Fruit fly (Drosophila melanogaster) whole organism, embryonic: ENCODE data around the gene CG13313.

Source experiments
- Antp ChIP-seq: fragments of 200-800 bp; sonication (Bioruptor generic); optimal IDR thresholded peaks from 3 replicates; lab custom pipeline; 2016; ENCODE audit warnings: missing biosample characterization, missing genetic modification characterization
- CG10147 ChIP-seq: fragments of 200-800 bp; sonication (Bioruptor generic); optimal IDR thresholded peaks from 2 replicates; lab custom pipeline; 2019; ENCODE audit warnings: missing biosample characterization, mild to moderate bottlenecking, missing genetic modification characterization, moderate library complexity
- CG11093 ChIP-seq: fragments of 200-800 bp; sonication (Bioruptor generic); IDR thresholded peaks from 3 replicates; pipeline ENCODE4 v1.3.6; 2022; ENCODE audit warnings: missing biosample characterization, missing genetic modification characterization
- CG1233 ChIP-seq: fragments of 200-800 bp; sonication (Bioruptor generic); optimal IDR thresholded peaks from 4 replicates; lab custom pipeline; 2018; ENCODE audit warnings: missing biosample characterization, mild to moderate bottlenecking, missing genetic modification characterization
- CG12942 ChIP-seq: fragments of 200-800 bp; sonication (Bioruptor generic); optimal IDR thresholded peaks from 3 replicates; lab custom pipeline; 2016; ENCODE audit warnings: missing biosample characterization, missing genetic modification characterization
- CG14710 ChIP-seq: fragments of 200-800 bp; sonication (Bioruptor generic); optimal IDR thresholded peaks from 3 replicates; lab custom pipeline; 2019; ENCODE audit warnings: missing biosample characterization, mild to moderate bottlenecking, missing genetic modification characterization, moderate library complexity
- CG17328 ChIP-seq: fragments of 200-800 bp; sonication (Bioruptor generic); IDR thresholded peaks from 2 replicates; pipeline ENCODE4 v1.3.6; 2022; ENCODE audit warnings: missing biosample characterization, missing genetic modification characterization
- CG17912 ChIP-seq: fragments of 200-800 bp; sonication (Bioruptor generic); optimal IDR thresholded peaks from 2 replicates; lab custom pipeline; 2018; ENCODE audit warnings: missing biosample characterization, mild to moderate bottlenecking, missing genetic modification characterization
- CG18476 ChIP-seq: fragments of 200-800 bp; sonication (Bioruptor generic); optimal IDR thresholded peaks from 2 replicates; lab custom pipeline; 2016; ENCODE audit warnings: missing biosample characterization, mild to moderate bottlenecking, missing genetic modification characterization
- CG2116 ChIP-seq: fragments of 200-800 bp; sonication (Bioruptor generic); optimal IDR thresholded peaks from 3 replicates; lab custom pipeline; 2018; ENCODE audit warnings: missing biosample characterization, mild to moderate bottlenecking, missing genetic modification characterization
- CG31224 ChIP-seq: fragments of 200-800 bp; sonication (Bioruptor generic); IDR thresholded peaks from 2 replicates; pipeline ENCODE4 v1.3.6; 2022; ENCODE audit warnings: missing biosample characterization, missing genetic modification characterization
- CG4707 ChIP-seq: fragments of 200-800 bp; sonication (Bioruptor generic); optimal IDR thresholded peaks from 2 replicates; lab custom pipeline; 2018; ENCODE audit warnings: missing biosample characterization, mild to moderate bottlenecking, missing genetic modification characterization, moderate library complexity
- CG6765 ChIP-seq: fragments of 200-800 bp; sonication (Bioruptor generic); optimal IDR thresholded peaks from 3 replicates; lab custom pipeline; 2017; ENCODE audit warnings: missing biosample characterization, mild to moderate bottlenecking, missing genetic modification characterization
- CG7987 ChIP-seq: fragments of 200-800 bp; sonication (Bioruptor generic); optimal IDR thresholded peaks from 2 replicates; lab custom pipeline; 2018; ENCODE audit warnings: missing biosample characterization, mild to moderate bottlenecking, missing genetic modification characterization, moderate library complexity
- CG8388 ChIP-seq: fragments of 200-800 bp; sonication (Bioruptor generic); optimal IDR thresholded peaks from 2 replicates; lab custom pipeline; 2019; ENCODE audit warnings: missing biosample characterization, mild to moderate bottlenecking, missing genetic modification characterization, moderate library complexity
- Dad ChIP-seq: fragments of 200-800 bp; sonication (Bioruptor generic); optimal IDR thresholded peaks from 3 replicates; lab custom pipeline; 2016; ENCODE audit warnings: missing biosample characterization, missing genetic modification characterization
- Dp ChIP-seq: fragments of 200-800 bp; sonication (Bioruptor generic); optimal IDR thresholded peaks from 2 replicates; lab custom pipeline; 2018; ENCODE audit warnings: missing biosample characterization, mild to moderate bottlenecking, missing genetic modification characterization, moderate library complexity
- Dref ChIP-seq: fragments of 200-800 bp; sonication (Bioruptor generic); IDR thresholded peaks from 2 replicates; pipeline ENCODE4 v1.3.6; 2022; ENCODE audit warnings: missing biosample characterization, missing genetic modification characterization
- E2f2 ChIP-seq: fragments of 200-800 bp; sonication (Bioruptor generic); IDR thresholded peaks from 2 replicates; pipeline ENCODE4 v1.3.6; 2022; ENCODE audit warnings: missing biosample characterization, missing genetic modification characterization
- Eip74EF ChIP-seq, 2 experiments: fragments of 200-800 bp in 1 of 2; fragments of >200 bp in 1 of 2; sonication (Bioruptor generic) in 1 of 2; optimal IDR thresholded peaks; 2 replicates each; lab custom pipeline; 2017 to 2019; ENCODE audit warnings: missing biosample characterization in 2 of 2, missing genetic modification characterization in 2 of 2, mild to moderate bottlenecking in 1 of 2, moderate library complexity in 1 of 2
- Ets65A ChIP-seq: fragments of 200-800 bp; sonication (Bioruptor generic); peaks from one replicate; lab custom pipeline; 2016; ENCODE audit warnings: missing biosample characterization, missing genetic modification characterization
- Fer2 ChIP-seq: fragments of 200-800 bp; sonication (Bioruptor generic); optimal IDR thresholded peaks from 2 replicates; lab custom pipeline; 2018; ENCODE audit warnings: missing biosample characterization, mild to moderate bottlenecking, missing genetic modification characterization, moderate library complexity
- HLH4C ChIP-seq: fragments of 200-800 bp; sonication (Bioruptor generic); IDR thresholded peaks from 3 replicates; pipeline ENCODE4 v1.3.6; 2022; ENCODE audit warnings: missing biosample characterization, missing genetic modification characterization; ENCODE audit not compliant: partially characterized antibody
- HmgZ ChIP-seq: fragments of 200-800 bp; sonication (Bioruptor generic); optimal IDR thresholded peaks from 2 replicates; lab custom pipeline; 2018; ENCODE audit warnings: missing biosample characterization, mild to moderate bottlenecking, missing genetic modification characterization
- Med ChIP-seq: fragments of 200-800 bp; sonication (Bioruptor generic); peaks from one replicate; lab custom pipeline; 2016; ENCODE audit warnings: missing biosample characterization, missing genetic modification characterization, mild to moderate bottlenecking, inconsistent platforms, moderate library complexity
- NFAT ChIP-seq: fragments of 200-800 bp; sonication (Bioruptor generic); IDR thresholded peaks from 2 replicates; pipeline ENCODE4 v1.3.6; 2022; ENCODE audit warnings: missing biosample characterization, missing genetic modification characterization
- Nf-YC ChIP-seq: fragments of 200-800 bp; optimal IDR thresholded peaks from 3 replicates; lab custom pipeline; 2019; ENCODE audit warnings: missing biosample characterization, mild to moderate bottlenecking, missing genetic modification characterization, moderate library complexity
- Scr ChIP-seq: fragments of 200-800 bp; sonication (Bioruptor generic); IDR thresholded peaks from 2 replicates; pipeline ENCODE4 v1.3.6; 2022; ENCODE audit warnings: missing biosample characterization, missing genetic modification characterization; ENCODE audit not compliant: partially characterized antibody
- Sin3A ChIP-seq: fragments of >200 bp; optimal IDR thresholded peaks from 2 replicates; lab custom pipeline; 2018
- YL-1 ChIP-seq: fragments of 200-800 bp; sonication (Bioruptor generic); optimal IDR thresholded peaks from 3 replicates; lab custom pipeline; 2017; ENCODE audit warnings: missing biosample characterization, mild to moderate bottlenecking, missing genetic modification characterization
- ato ChIP-seq: fragments of 200-800 bp; sonication (Bioruptor generic); IDR thresholded peaks from 2 replicates; pipeline ENCODE4 v1.3.6; 2022; ENCODE audit warnings: missing biosample characterization, missing genetic modification characterization; ENCODE audit not compliant: partially characterized antibody
- cg ChIP-seq: fragments of 200-800 bp; sonication (Bioruptor generic); optimal IDR thresholded peaks from 3 replicates; lab custom pipeline; 2019; ENCODE audit warnings: missing biosample characterization, mild to moderate bottlenecking, missing genetic modification characterization, moderate library complexity
- danr ChIP-seq: fragments of 200-800 bp; sonication (Bioruptor generic); IDR thresholded peaks from 2 replicates; pipeline ENCODE4 v1.3.6; 2022; ENCODE audit warnings: missing biosample characterization, missing genetic modification characterization
- fru ChIP-seq: fragments of >200 bp; optimal IDR thresholded peaks from 2 replicates; lab custom pipeline; 2017
- lab ChIP-seq: fragments of 200-800 bp; sonication (Bioruptor generic); optimal IDR thresholded peaks from 3 replicates; lab custom pipeline; 2017; ENCODE audit warnings: missing biosample characterization, missing genetic modification characterization, mild to moderate bottlenecking, moderate library complexity, missing genetic modification reagents
- lilli ChIP-seq: fragments of 200-800 bp; sonication (Bioruptor generic); optimal IDR thresholded peaks from 3 replicates; lab custom pipeline; 2016; ENCODE audit warnings: missing biosample characterization, missing genetic modification characterization
- lmd ChIP-seq: fragments of 200-800 bp; sonication (Bioruptor generic); IDR thresholded peaks from 2 replicates; pipeline ENCODE4 v1.3.6; 2022; ENCODE audit warnings: missing biosample characterization, missing genetic modification characterization
- maf-S ChIP-seq: fragments of 200-800 bp; sonication (Bioruptor generic); optimal IDR thresholded peaks from 2 replicates; lab custom pipeline; 2016; ENCODE audit warnings: missing biosample characterization, missing genetic modification characterization
- nmo ChIP-seq: fragments of 200-800 bp; sonication (Bioruptor generic); optimal IDR thresholded peaks from 2 replicates; lab custom pipeline; 2018; ENCODE audit warnings: missing biosample characterization, mild to moderate bottlenecking, missing genetic modification characterization, moderate library complexity
- nom ChIP-seq: fragments of 200-800 bp; sonication (Bioruptor generic); optimal IDR thresholded peaks from 2 replicates; lab custom pipeline; 2017; ENCODE audit warnings: missing biosample characterization, missing genetic modification characterization, mild to moderate bottlenecking, moderate library complexity, missing genetic modification reagents
- prd ChIP-seq, 3 experiments: fragments of >200 bp in 2 of 3; fragments of 200-800 bp in 1 of 3; sonication (Bioruptor generic) in 1 of 3; optimal IDR thresholded peaks in 2 of 3; IDR thresholded peaks in 1 of 3; 2 replicates in 2 of 3; 3 replicates in 1 of 3; pipeline versions ENCODE4 v1.3.6 to Lab custom; 2017 to 2022; ENCODE audit warnings: missing biosample characterization in 1 of 3, missing genetic modification characterization in 1 of 3
- psq ChIP-seq: fragments of 200-800 bp; sonication (Bioruptor generic); optimal IDR thresholded peaks from 2 replicates; lab custom pipeline; 2017; ENCODE audit warnings: missing biosample characterization, missing genetic modification characterization
- pzg ChIP-seq: fragments of 200-800 bp; sonication (Bioruptor generic); optimal IDR thresholded peaks from 3 replicates; lab custom pipeline; 2018; ENCODE audit warnings: missing biosample characterization, mild to moderate bottlenecking, missing genetic modification characterization, moderate library complexity
- sna ChIP-seq: fragments of 200-800 bp; sonication (Bioruptor generic); IDR thresholded peaks from 2 replicates; pipeline ENCODE4 v1.3.6; 2022; ENCODE audit warnings: missing biosample characterization, missing genetic modification characterization; ENCODE audit not compliant: partially characterized antibody
- tll ChIP-seq, 2 experiments: fragments of 200-800 bp in 1 of 2; fragments of >200 bp in 1 of 2; sonication (Bioruptor generic) in 1 of 2; optimal IDR thresholded peaks; 2 replicates each; lab custom pipeline; 2017 to 2019; ENCODE audit warnings: missing biosample characterization in 2 of 2, missing genetic modification characterization in 2 of 2, mild to moderate bottlenecking in 1 of 2, moderate library complexity in 1 of 2
- tna ChIP-seq: fragments of 200-800 bp; sonication (Bioruptor generic); IDR thresholded peaks from 2 replicates; pipeline ENCODE4 v1.3.6; 2022; ENCODE audit warnings: missing biosample characterization, missing genetic modification characterization; ENCODE audit not compliant: partially characterized antibody
- trem ChIP-seq: fragments of 200-800 bp; optimal IDR thresholded peaks from 3 replicates; lab custom pipeline; 2019; ENCODE audit warnings: missing biosample characterization, mild to moderate bottlenecking, missing genetic modification characterization, moderate library complexity
- vnd ChIP-seq: fragments of 200-800 bp; sonication (Bioruptor generic); IDR thresholded peaks from 3 replicates; pipeline ENCODE4 v1.3.6; 2022; ENCODE audit warnings: missing biosample characterization, missing genetic modification characterization; ENCODE audit not compliant: partially characterized antibody
- vvl ChIP-seq: fragments of 200-800 bp; sonication (Bioruptor generic); IDR thresholded peaks from 2 replicates; pipeline ENCODE4 v1.3.6; 2022; ENCODE audit warnings: missing biosample characterization, missing genetic modification characterization

Gene CG13313

DNA sequence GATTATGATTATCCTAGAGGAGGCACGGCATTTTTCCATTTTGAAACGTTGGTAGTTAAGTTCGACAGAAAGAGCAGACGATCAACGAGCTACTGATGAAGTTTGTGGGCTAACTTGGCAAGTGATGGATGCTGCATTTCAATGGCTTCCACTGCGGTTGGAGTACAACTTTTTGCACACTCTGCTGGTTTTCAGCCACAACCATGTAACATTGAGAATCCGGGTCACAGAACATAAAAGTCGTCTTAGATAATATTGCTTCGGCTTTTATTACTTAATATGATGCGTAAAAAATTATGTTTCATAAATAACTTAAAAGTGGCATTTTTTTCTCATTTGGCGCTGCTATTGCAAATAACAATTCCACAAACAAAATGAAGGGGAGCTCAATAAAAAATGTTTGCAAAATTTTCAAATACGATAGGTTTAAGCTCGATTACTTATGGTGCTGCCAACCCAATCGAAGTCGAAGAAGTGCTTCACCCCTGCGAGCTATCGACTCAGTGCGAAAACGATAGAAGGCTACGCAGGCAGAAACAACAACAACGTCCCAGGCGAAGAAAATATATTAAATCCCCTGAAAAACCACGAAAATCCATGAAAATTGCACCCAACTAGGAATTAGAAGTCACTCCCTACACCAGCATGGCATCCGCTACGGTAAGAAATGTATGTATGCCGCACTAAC, 7.8 kb downstream of the CG13313 start, which contains the start of the genes CG5653 and CG5021 (continued):
- TF ChIP-seq vvl (GFP tag; lab: Robert Waterston, UW) = no peak
- no peak for TF ChIP-seq Dad
- peak; percentile 47 for TF ChIP-seq Scr
- no peak for TF ChIP-seq lilli (GFP tag; lab: Kevin White, UChicago)
- no peak for TF ChIP-seq CG12942 (GFP tag; lab: Kevin White, UChicago)
- no peak for TF ChIP-seq CG11093 (GFP tag; lab: Robert Waterston, UW)
- peak; percentile 56; the same call in 2 of the 3 replicates for TF ChIP-seq vnd (GFP tag; lab: Robert Waterston, UW)
- TF ChIP-seq CG10147 (GFP tag; lab: Kevin White, UChicago) = no peak
- TF ChIP-seq CG4707 (GFP tag; lab: Kevin White, UChicago) = no peak
- TF ChIP-seq CG31224 (GFP tag; lab: Robert Waterston, UW) = no peak
- TF ChIP-seq maf-S (GFP tag; lab: Kevin White, UChicago) = no peak
- TF ChIP-seq Med (GFP tag; lab: Kevin White, UChicago) = peak; percentile 24
- TF ChIP-seq prd (optimal IDR thresholded peaks at IDR 0.05; lab: Kevin White, UChicago) = no peak
- TF ChIP-seq prd (GFP tag; IDR thresholded peaks at IDR 0.05; lab: Robert Waterston, UW) = no peak
- no peak for TF ChIP-seq fru (lab: Kevin White, UChicago)
- no peak for TF ChIP-seq CG17328
- TF ChIP-seq Sin3A (lab: Kevin White, UChicago) = peak; percentile 32
- no peak for TF ChIP-seq tll (GFP tag; optimal IDR thresholded peaks at IDR 0.05; lab: Kevin White, UChicago)
- TF ChIP-seq nmo (GFP tag; lab: Kevin White, UChicago) = no peak
- no peak for TF ChIP-seq nom
- TF ChIP-seq CG14710 = no peak
- no peak for TF ChIP-seq CG6765 (GFP tag; lab: Kevin White, UChicago)
- TF ChIP-seq lab = no peak
- TF ChIP-seq tna = peak; percentile 65
- peak; percentile 68; the same call in 2 of the 3 replicates for TF ChIP-seq HLH4C (GFP tag; lab: Robert Waterston, UW)
- TF ChIP-seq Antp (GFP tag; lab: Kevin White, UChicago) = no peak
- TF ChIP-seq cg (GFP tag; lab: Kevin White, UChicago) = no peak
- TF ChIP-seq NFAT (GFP tag; lab: Robert Waterston, UW) = no peak
- no peak for TF ChIP-seq CG18476 (GFP tag; lab: Kevin White, UChicago)
- no peak for TF ChIP-seq CG8388 (GFP tag; lab: Kevin White, UChicago)
- TF ChIP-seq CG2116 (GFP tag; lab: Kevin White, UChicago) = peak; percentile 58
- TF ChIP-seq Fer2 (tag; lab: Kevin White, UChicago) = no peak
- no peak for TF ChIP-seq Eip74EF (GFP tag; optimal IDR thresholded peaks at IDR 0.05; lab: Kevin White, UChicago)
- TF ChIP-seq Nf-YC = no peak

DNA sequence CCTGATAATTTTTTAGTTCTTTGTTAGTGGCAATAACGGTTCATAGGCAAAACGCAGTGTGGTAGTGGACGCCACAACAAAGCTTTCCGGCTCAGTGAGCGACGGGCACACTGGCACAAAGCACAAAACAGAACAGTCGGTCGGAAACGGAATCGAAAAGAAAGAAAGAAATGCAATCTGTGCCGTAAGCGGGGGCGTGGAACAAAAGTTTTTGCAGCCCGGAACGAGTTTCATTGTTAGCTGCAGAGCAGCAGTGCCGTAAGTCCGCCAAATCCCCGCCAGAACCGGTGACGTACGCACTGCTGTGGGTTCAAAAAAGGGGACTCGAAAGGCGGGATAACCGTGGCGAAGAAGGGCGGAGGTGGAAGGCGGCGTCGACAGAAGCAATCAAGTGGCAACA, 9.8 kb downstream of the CG13313 start, which contains the start of gene CG5026:
Gene CG5026, plus strand, starts transcription at position 92 of the 400 bp plus-strand sequence.
- TF ChIP-seq pzg (GFP tag; lab: Kevin White, UChicago) (peak; percentile 71), sna (0 out of 2 replicates have a peak, but pooled peaks have one; percentile 31), Dp (GFP tag; lab: Kevin White, UChicago) (peak; percentile 65), YL-1 (GFP tag; lab: Kevin White, UChicago) (peak; percentile 38), E2f2 (peak; percentile 68), CG17912 (GFP tag; lab: Kevin White, UChicago) (peak; percentile 7), nmo (GFP tag; lab: Kevin White, UChicago) (peak; percentile 20), ato (no peak), Ets65A (GFP tag; lab: Kevin White, UChicago) (peak; percentile 87), lmd (GFP tag; lab: Robert Waterston, UW) (no peak), CG7987 (GFP tag; lab: Kevin White, UChicago) (peak; percentile 12), Med (GFP tag; lab: Kevin White, UChicago) (peak; percentile 81), Dref (GFP tag; lab: Robert Waterston, UW) (peak; percentile 34), CG1233 (GFP tag; lab: Kevin White, UChicago) (no peak), trem (tag; lab: Kevin White, UChicago) (peak; percentile 2), nom (peak; percentile 6), psq (GFP tag; lab: Kevin White, UChicago) (peak; percentile 52), HmgZ (tag; lab: Kevin White, UChicago) (peak; percentile 47), danr (GFP tag; lab: Robert Waterston, UW) (no peak)
